Fruit fly (Drosophila melanogaster) whole organism, embryonic: ENCODE data around the gene CG42449.

Source experiments
- BtbVII ChIP-seq: fragments of 200-800 bp; sonication (Bioruptor generic); optimal IDR thresholded peaks from 3 replicates; lab custom pipeline; 2017; ENCODE audit warnings: missing biosample characterization, mild to moderate bottlenecking, missing genetic modification characterization
- CG10321 ChIP-seq: fragments of 200-800 bp; sonication (Bioruptor generic); IDR thresholded peaks from 2 replicates; pipeline ENCODE4 v1.3.6; 2022; ENCODE audit warnings: missing biosample characterization, missing genetic modification characterization
- CG10959 ChIP-seq: fragments of 200-800 bp; sonication (Bioruptor generic); IDR thresholded peaks from 2 replicates; pipeline ENCODE4 v1.3.6; 2022; ENCODE audit warnings: missing biosample characterization, missing genetic modification characterization
- CG11504 ChIP-seq: fragments of 200-800 bp; sonication (Bioruptor generic); optimal IDR thresholded peaks from 3 replicates; lab custom pipeline; 2019; ENCODE audit warnings: missing biosample characterization, mild to moderate bottlenecking, missing genetic modification characterization, moderate library complexity
- CG11696 ChIP-seq: fragments of 200-800 bp; sonication (Bioruptor generic); IDR thresholded peaks from 2 replicates; pipeline ENCODE4 v1.3.6; 2022; ENCODE audit warnings: missing biosample characterization, missing genetic modification characterization
- CG12104 ChIP-seq: fragments of 200-800 bp; sonication (Bioruptor generic); optimal IDR thresholded peaks from 3 replicates; lab custom pipeline; 2016; ENCODE audit warnings: missing biosample characterization, missing genetic modification characterization
- CG1233 ChIP-seq: fragments of 200-800 bp; sonication (Bioruptor generic); optimal IDR thresholded peaks from 4 replicates; lab custom pipeline; 2018; ENCODE audit warnings: missing biosample characterization, mild to moderate bottlenecking, missing genetic modification characterization
- CG12659 ChIP-seq: fragments of 200-800 bp; sonication (Bioruptor generic); optimal IDR thresholded peaks from 3 replicates; lab custom pipeline; 2017; ENCODE audit warnings: mild to moderate bottlenecking, missing biosample characterization, missing genetic modification reagents, missing genetic modification characterization
- CG18599 ChIP-seq: fragments of 200-800 bp; sonication (Bioruptor generic); optimal IDR thresholded peaks from 3 replicates; lab custom pipeline; 2017; ENCODE audit warnings: missing biosample characterization, missing genetic modification characterization, mild to moderate bottlenecking, moderate library complexity, missing genetic modification reagents
- CG30431 ChIP-seq: fragments of 200-800 bp; sonication (Bioruptor generic); optimal IDR thresholded peaks from 2 replicates; lab custom pipeline; 2017; ENCODE audit warnings: missing biosample characterization, missing genetic modification characterization
- CG32767 ChIP-seq: fragments of 200-800 bp; sonication (Bioruptor generic); IDR thresholded peaks from 2 replicates; pipeline ENCODE4 v1.3.6; 2022; ENCODE audit warnings: missing biosample characterization, missing genetic modification characterization
- CG4328 ChIP-seq: fragments of 200-800 bp; sonication (Bioruptor generic); optimal IDR thresholded peaks from 3 replicates; lab custom pipeline; 2017; ENCODE audit warnings: missing biosample characterization, missing genetic modification reagents, missing genetic modification characterization
- CG43689 ChIP-seq: fragments of 200-800 bp; sonication (Bioruptor generic); IDR thresholded peaks from 2 replicates; pipeline ENCODE4 v1.3.6; 2022; ENCODE audit warnings: missing biosample characterization, missing genetic modification characterization
- CG7839 ChIP-seq: fragments of 200-800 bp; sonication (Bioruptor generic); optimal IDR thresholded peaks from 3 replicates; lab custom pipeline; 2018; ENCODE audit warnings: missing biosample characterization, mild to moderate bottlenecking, missing genetic modification characterization, moderate library complexity
- CoRest ChIP-seq: fragments of 200-800 bp; sonication (Bioruptor generic); optimal IDR thresholded peaks from 3 replicates; lab custom pipeline; 2018; ENCODE audit warnings: missing biosample characterization, mild to moderate bottlenecking, missing genetic modification characterization, moderate library complexity
- D19B ChIP-seq: fragments of 200-800 bp; sonication (Bioruptor generic); optimal IDR thresholded peaks from 2 replicates; lab custom pipeline; 2017; ENCODE audit warnings: missing biosample characterization, mild to moderate bottlenecking, missing genetic modification characterization
- Deaf1 ChIP-seq: fragments of 200-800 bp; optimal IDR thresholded peaks from 3 replicates; lab custom pipeline; 2019; ENCODE audit warnings: missing biosample characterization, mild to moderate bottlenecking, missing genetic modification characterization, moderate library complexity
- Dip2 ChIP-seq: fragments of 200-800 bp; sonication (Bioruptor generic); IDR thresholded peaks from 2 replicates; pipeline ENCODE4 v1.3.6; 2022; ENCODE audit warnings: missing biosample characterization, missing genetic modification characterization
- Fer2 ChIP-seq: fragments of 200-800 bp; sonication (Bioruptor generic); optimal IDR thresholded peaks from 2 replicates; lab custom pipeline; 2018; ENCODE audit warnings: missing biosample characterization, mild to moderate bottlenecking, missing genetic modification characterization, moderate library complexity
- Gug ChIP-seq: fragments of 200-800 bp; sonication (Bioruptor generic); IDR thresholded peaks from 4 replicates; pipeline ENCODE4 v1.3.6; 2022; ENCODE audit warnings: missing biosample characterization, missing genetic modification characterization
- H15 ChIP-seq: fragments of 200-800 bp; sonication (Bioruptor generic); IDR thresholded peaks from 3 replicates; pipeline ENCODE4 v1.3.6; 2022; ENCODE audit warnings: missing biosample characterization, missing genetic modification characterization
- Hmr ChIP-seq: fragments of 200-800 bp; sonication (Bioruptor generic); optimal IDR thresholded peaks from 3 replicates; lab custom pipeline; 2017; ENCODE audit warnings: mild to moderate bottlenecking, missing biosample characterization, missing genetic modification reagents, missing genetic modification characterization
- Lpt ChIP-seq: fragments of >200 bp; optimal IDR thresholded peaks from 2 replicates; lab custom pipeline; 2018; ENCODE audit warnings: missing biosample characterization, missing genetic modification characterization
- Meics ChIP-seq: fragments of 200-800 bp; sonication (Bioruptor generic); optimal IDR thresholded peaks from 2 replicates; lab custom pipeline; 2017; ENCODE audit warnings: missing biosample characterization, mild to moderate bottlenecking, missing genetic modification characterization
- Neu2 ChIP-seq: fragments of 200-800 bp; sonication (Bioruptor generic); optimal IDR thresholded peaks from 3 replicates; lab custom pipeline; 2016; ENCODE audit warnings: missing biosample characterization, missing genetic modification characterization, borderline replicate concordance
- Poxn ChIP-seq: fragments of 200-800 bp; sonication (Bioruptor generic); IDR thresholded peaks from 2 replicates; pipeline ENCODE4 v1.3.6; 2022; ENCODE audit warnings: missing biosample characterization, missing genetic modification characterization
- Ravus ChIP-seq: fragments of 200-800 bp; sonication (Bioruptor generic); IDR thresholded peaks from 2 replicates; pipeline ENCODE4 v1.3.6; 2022; ENCODE audit warnings: missing biosample characterization, missing genetic modification characterization
- abd-A ChIP-seq: fragments of 200-800 bp; sonication (Bioruptor generic); optimal IDR thresholded peaks from 3 replicates; lab custom pipeline; 2019; ENCODE audit warnings: missing biosample characterization, mild to moderate bottlenecking, missing genetic modification characterization, moderate library complexity
- aop ChIP-seq: fragments of 200-800 bp; sonication (Bioruptor generic); IDR thresholded peaks from 2 replicates; pipeline ENCODE4 v1.3.6; 2022; ENCODE audit warnings: missing biosample characterization, missing genetic modification characterization
- ara ChIP-seq: fragments of 200-800 bp; sonication (Bioruptor generic); IDR thresholded peaks from 2 replicates; pipeline ENCODE4 v1.3.6; 2022; ENCODE audit warnings: missing biosample characterization, missing genetic modification characterization
- ase ChIP-seq: fragments of 200-800 bp; sonication (Bioruptor generic); IDR thresholded peaks from 3 replicates; pipeline ENCODE4 v1.3.6; 2022; ENCODE audit warnings: missing biosample characterization, missing genetic modification characterization
- bbx ChIP-seq: fragments of 200-800 bp; sonication (Bioruptor generic); IDR thresholded peaks from 2 replicates; pipeline ENCODE4 v1.3.6; 2022; ENCODE audit warnings: missing biosample characterization, missing genetic modification characterization; ENCODE audit not compliant: partially characterized antibody
- cad ChIP-seq: fragments of >200 bp; optimal IDR thresholded peaks from 2 replicates; lab custom pipeline; 2017; ENCODE audit warnings: missing biosample characterization, missing genetic modification characterization
- caup ChIP-seq: fragments of 200-800 bp; sonication (Bioruptor generic); optimal IDR thresholded peaks from 3 replicates; lab custom pipeline; 2017; ENCODE audit warnings: missing biosample characterization, mild to moderate bottlenecking, missing genetic modification characterization, moderate library complexity; ENCODE audit not compliant: severe bottlenecking
- ci ChIP-seq: fragments of 200-800 bp; sonication (Bioruptor generic); IDR thresholded peaks from 3 replicates; pipeline ENCODE4 v1.3.6; 2022; ENCODE audit warnings: missing biosample characterization, missing genetic modification characterization
- corto ChIP-seq: fragments of 200-800 bp; sonication (Bioruptor generic); optimal IDR thresholded peaks from 2 replicates; lab custom pipeline; 2016; ENCODE audit warnings: missing biosample characterization, mild to moderate bottlenecking, missing genetic modification characterization, moderate library complexity
- dan ChIP-seq: fragments of 200-800 bp; sonication (Bioruptor generic); IDR thresholded peaks from 2 replicates; pipeline ENCODE4 v1.3.6; 2022; ENCODE audit warnings: missing biosample characterization, missing genetic modification characterization
- dm ChIP-seq: fragments of 200-800 bp; sonication (Bioruptor generic); optimal IDR thresholded peaks from 3 replicates; lab custom pipeline; 2016; ENCODE audit warnings: missing biosample characterization, missing genetic modification characterization
- ewg ChIP-seq: fragments of 200-800 bp; sonication (Bioruptor generic); optimal IDR thresholded peaks from 3 replicates; lab custom pipeline; 2017; ENCODE audit warnings: mild to moderate bottlenecking, missing biosample characterization, missing genetic modification reagents, missing genetic modification characterization
- fd102C ChIP-seq: fragments of 200-800 bp; sonication (Bioruptor generic); optimal IDR thresholded peaks from 2 replicates; lab custom pipeline; 2018; ENCODE audit warnings: missing biosample characterization, mild to moderate bottlenecking, missing genetic modification characterization, moderate library complexity
- gsb-n ChIP-seq: fragments of 200-800 bp; sonication (Bioruptor generic); optimal IDR thresholded peaks from 3 replicates; lab custom pipeline; 2018; ENCODE audit warnings: missing biosample characterization, mild to moderate bottlenecking, missing genetic modification characterization
- her ChIP-seq: fragments of 200-800 bp; sonication (Bioruptor generic); optimal IDR thresholded peaks from 2 replicates; lab custom pipeline; 2016; ENCODE audit warnings: missing biosample characterization, missing genetic modification characterization
- jing ChIP-seq: fragments of 200-800 bp; sonication (Bioruptor generic); optimal IDR thresholded peaks from 2 replicates; lab custom pipeline; 2018; ENCODE audit warnings: missing biosample characterization, mild to moderate bottlenecking, missing genetic modification characterization
- lola ChIP-seq, 3 experiments: fragments of >200 bp in 2 of 3; fragments of 200-800 bp in 1 of 3; sonication (Bioruptor generic) in 1 of 3; optimal IDR thresholded peaks; 2 replicates each; lab custom pipeline; 2017 to 2019; ENCODE audit warnings: missing biosample characterization in 3 of 3, missing genetic modification characterization in 3 of 3, mild to moderate bottlenecking in 1 of 3, moderate library complexity in 1 of 3
- pum ChIP-seq: fragments of 200-800 bp; sonication (Bioruptor generic); optimal IDR thresholded peaks from 2 replicates; lab custom pipeline; 2016; ENCODE audit warnings: missing biosample characterization, missing genetic modification characterization
- run ChIP-seq: fragments of 200-800 bp; sonication (Bioruptor generic); optimal IDR thresholded peaks from 3 replicates; lab custom pipeline; 2018; ENCODE audit warnings: missing biosample characterization, mild to moderate bottlenecking, missing genetic modification characterization
- sc ChIP-seq, 3 experiments: fragments of >200 bp in 2 of 3; fragments of 200-800 bp in 1 of 3; sonication (Bioruptor generic) in 1 of 3; optimal IDR thresholded peaks; 2 replicates in 2 of 3; 3 replicates in 1 of 3; lab custom pipeline; 2017; ENCODE audit warnings: mild to moderate bottlenecking in 1 of 3, missing biosample characterization in 1 of 3, missing genetic modification characterization in 1 of 3, missing genetic modification reagents in 1 of 3
- sima ChIP-seq: fragments of 200-800 bp; sonication (Bioruptor generic); optimal IDR thresholded peaks from 2 replicates; lab custom pipeline; 2016; ENCODE audit warnings: missing biosample characterization, missing genetic modification characterization
- sqz ChIP-seq: fragments of 200-800 bp; sonication (Bioruptor generic); optimal IDR thresholded peaks from 3 replicates; lab custom pipeline; 2018; ENCODE audit warnings: missing biosample characterization, mild to moderate bottlenecking, missing genetic modification characterization

CG42449 gene

DNA sequence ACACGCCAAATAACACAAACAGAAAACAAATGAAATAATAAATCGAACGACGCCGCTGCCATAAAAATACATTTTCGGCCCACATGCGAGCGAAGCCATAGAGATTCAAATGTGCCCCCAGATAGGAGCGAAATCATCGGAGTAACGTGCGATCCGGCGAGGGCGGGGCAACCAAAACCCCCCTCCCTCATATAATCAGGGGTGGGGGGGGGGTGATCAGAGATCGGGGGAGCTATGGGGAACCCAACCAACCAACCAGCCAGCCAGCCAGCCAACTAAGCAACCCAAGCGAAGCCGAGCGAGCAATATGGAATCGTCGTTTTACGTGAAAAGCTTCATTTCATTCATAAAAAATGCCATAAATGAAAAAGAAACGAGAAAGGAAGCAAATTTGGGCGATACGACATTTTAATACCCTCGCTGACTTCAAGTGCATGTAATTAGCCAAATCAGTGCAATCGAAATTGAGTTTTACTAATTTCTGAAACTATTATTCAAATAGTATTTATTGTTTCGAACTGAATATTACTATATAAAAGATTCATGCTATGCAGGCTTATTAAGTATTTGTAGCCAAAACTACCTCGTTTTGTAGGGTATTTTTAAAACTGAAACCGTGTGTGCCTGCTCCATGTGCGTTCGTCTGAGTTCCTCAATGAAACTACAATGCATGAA is 16.9 kb downstream of the CG42449 start (continued):
- TF ChIP-seq caup (GFP tag; lab: Kevin White, UChicago): peak; percentile 28
- TF ChIP-seq CG10959 (GFP tag; lab: Robert Waterston, UW): no peak
- no peak for TF ChIP-seq bbx
- no peak for TF ChIP-seq CG11696 (GFP tag; lab: Robert Waterston, UW)
- TF ChIP-seq Fer2 (tag; lab: Kevin White, UChicago): no peak
- peak; percentile 43; the same call in 3 of the 4 replicates for TF ChIP-seq Gug (GFP tag; lab: Robert Waterston, UW)
- no peak for TF ChIP-seq Ravus (GFP tag; lab: Robert Waterston, UW)
- TF ChIP-seq Hmr (GFP tag; lab: Kevin White, UChicago): peak; percentile 60
- peak; percentile 38 for TF ChIP-seq run (tag; lab: Kevin White, UChicago)
- TF ChIP-seq jing (GFP tag; lab: Kevin White, UChicago): peak; percentile 48
- no peak for TF ChIP-seq dan (GFP tag; lab: Robert Waterston, UW)
- no peak for TF ChIP-seq sc (optimal IDR thresholded peaks at IDR 0.05; lab: Kevin White, UChicago)
- peak; percentile 55 for TF ChIP-seq sc (GFP tag; optimal IDR thresholded peaks at IDR 0.05; lab: Kevin White, UChicago)
- TF ChIP-seq lola (GFP tag; optimal IDR thresholded peaks at IDR 0.05; lab: Kevin White, UChicago): peak in 1 of 3 experiments; percentile 45
- TF ChIP-seq CG10321 (GFP tag; lab: Robert Waterston, UW): no peak
- TF ChIP-seq CG7839: peak; percentile 76
- TF ChIP-seq D19B (GFP tag; lab: Kevin White, UChicago): peak; percentile 89
- TF ChIP-seq dm (GFP tag; lab: Kevin White, UChicago): peak; percentile 10
- TF ChIP-seq ase (GFP tag; lab: Robert Waterston, UW): no peak
- no peak for TF ChIP-seq fd102C (GFP tag; lab: Kevin White, UChicago)
- TF ChIP-seq her (GFP tag; lab: Kevin White, UChicago): no peak
- peak; percentile 70; the same call in 2 of the 3 replicates for TF ChIP-seq ci (GFP tag; lab: Robert Waterston, UW)
- TF ChIP-seq CG11504: peak; percentile 79
- TF ChIP-seq ewg (GFP tag; lab: Kevin White, UChicago): peak; percentile 52
- TF ChIP-seq corto (GFP tag; lab: Kevin White, UChicago): no peak
- TF ChIP-seq CG18599 (GFP tag; lab: Kevin White, UChicago): peak; percentile 54
- TF ChIP-seq sima (GFP tag; lab: Kevin White, UChicago): no peak
- TF ChIP-seq Meics (GFP tag; lab: Kevin White, UChicago): peak; percentile 55
- peak; percentile 54 for TF ChIP-seq Deaf1 (tag; lab: Kevin White, UChicago)
- no peak for TF ChIP-seq CG12104 (GFP tag; lab: Kevin White, UChicago)
- TF ChIP-seq abd-A (tag; lab: Kevin White, UChicago): peak; percentile 67
- TF ChIP-seq CG4328 (GFP tag; lab: Kevin White, UChicago): no peak
- TF ChIP-seq CG30431 (GFP tag; lab: Kevin White, UChicago): peak; percentile 44
- TF ChIP-seq Poxn: no peak
- no peak for TF ChIP-seq ara (GFP tag; lab: Robert Waterston, UW)
- no peak for TF ChIP-seq aop
- TF ChIP-seq cad: no peak
- peak; percentile 48 for TF ChIP-seq pum
- TF ChIP-seq CG12659 (GFP tag; lab: Kevin White, UChicago): peak; percentile 3
- TF ChIP-seq H15 (GFP tag; lab: Robert Waterston, UW): peak; percentile 33; the same call in 1 of the 3 replicates
- no peak for TF ChIP-seq CG43689 (GFP tag; lab: Robert Waterston, UW)
- TF ChIP-seq CG1233: peak; percentile 24
- TF ChIP-seq Lpt (GFP tag; lab: Kevin White, UChicago): no peak
- peak; percentile 27 for TF ChIP-seq sqz
- peak; percentile 26 for TF ChIP-seq BtbVII
- peak; percentile 49 for TF ChIP-seq gsb-n
- TF ChIP-seq CoRest: peak; percentile 73
- TF ChIP-seq Dip2 (GFP tag; lab: Robert Waterston, UW): no peak
- peak; percentile 39; the same call in 1 of the 2 replicates for TF ChIP-seq CG32767 (GFP tag; lab: Robert Waterston, UW)
- no peak for TF ChIP-seq Neu2
